Worm (Caenorhabditis elegans) whole organism, mixed stage, embryonic: ENCODE data around the gene clec-119.

Experiments used
- M03D4.4 ChIP-seq: sonication (generic microtip); optimal IDR thresholded peaks from 2 replicates; lab custom pipeline; 2017; ENCODE audit warnings: mild to moderate bottlenecking, missing genetic modification characterization, missing compliant biosample characterization
- bed-3 ChIP-seq: fragments of 200-800 bp; sonication (Bioruptor generic); optimal IDR thresholded peaks from 3 replicates; lab custom pipeline; 2018; ENCODE audit warnings: mild to moderate bottlenecking, missing genetic modification characterization, moderate library complexity, missing compliant biosample characterization
- blmp-1 ChIP-seq: fragments of 150-350 bp; optimal IDR thresholded peaks from 2 replicates; lab custom pipeline; 2014; ENCODE audit warnings: missing biosample characterization, missing genetic modification characterization
- ceh-43 ChIP-seq: fragments of 200-800 bp; sonication (Bioruptor generic); optimal IDR thresholded peaks from 2 replicates; lab custom pipeline; 2018; ENCODE audit warnings: mild to moderate bottlenecking, missing genetic modification characterization, moderate library complexity, missing compliant biosample characterization
- ceh-83 ChIP-seq: fragments of 200-800 bp; sonication (Bioruptor generic); optimal IDR thresholded peaks from 2 replicates; lab custom pipeline; 2018; ENCODE audit warnings: mild to moderate bottlenecking, missing genetic modification characterization, missing compliant biosample characterization
- ces-1 ChIP-seq: fragments of 150-350 bp; optimal IDR thresholded peaks from 2 replicates; lab custom pipeline; 2014; ENCODE audit warnings: missing biosample characterization, missing genetic modification reagents, missing genetic modification characterization
- cnd-1 ChIP-seq: fragments of 200-800 bp; sonication (Bioruptor generic); optimal IDR thresholded peaks from 2 replicates; lab custom pipeline; 2018; ENCODE audit warnings: mild to moderate bottlenecking, missing genetic modification characterization, missing compliant biosample characterization
- drap-1 ChIP-seq: fragments of 200-800 bp; sonication (Bioruptor generic); optimal IDR thresholded peaks from 3 replicates; lab custom pipeline; 2018; ENCODE audit warnings: mild to moderate bottlenecking, missing genetic modification characterization, missing compliant biosample characterization
- elt-1 ChIP-seq: sonication (generic microtip); optimal IDR thresholded peaks from 2 replicates; lab custom pipeline; 2017; ENCODE audit warnings: missing genetic modification characterization, mild to moderate bottlenecking, missing compliant biosample characterization, antibody characterized with exemption, moderate library complexity, borderline replicate concordance; ENCODE audit not compliant: insufficient read depth
- elt-3 ChIP-seq: fragments of 150-350 bp; optimal IDR thresholded peaks from 2 replicates; lab custom pipeline; 2014; ENCODE audit warnings: missing biosample characterization, missing genetic modification characterization
- flh-1 ChIP-seq: fragments of 200-800 bp; sonication (Bioruptor generic); optimal IDR thresholded peaks from 2 replicates; lab custom pipeline; 2018; ENCODE audit warnings: mild to moderate bottlenecking, missing genetic modification characterization, moderate library complexity, missing compliant biosample characterization
- ham-2 ChIP-seq: fragments of 200-800 bp; sonication (Bioruptor generic); optimal IDR thresholded peaks from 2 replicates; lab custom pipeline; 2018; ENCODE audit warnings: mild to moderate bottlenecking, missing genetic modification characterization, missing compliant biosample characterization
- hlh-1 ChIP-seq: fragments of 150-350 bp; optimal IDR thresholded peaks from 2 replicates; lab custom pipeline; 2014; ENCODE audit warnings: missing biosample characterization, missing genetic modification reagents, missing genetic modification characterization
- lin-13 ChIP-seq: fragments of 150-350 bp; optimal IDR thresholded peaks from 2 replicates; lab custom pipeline; 2014; ENCODE audit warnings: missing biosample characterization, missing genetic modification characterization
- lin-32 ChIP-seq: fragments of 200-800 bp; sonication (Bioruptor generic); optimal IDR thresholded peaks from 2 replicates; lab custom pipeline; 2018; ENCODE audit warnings: mild to moderate bottlenecking, missing genetic modification characterization, missing compliant biosample characterization
- lsy-2 ChIP-seq: fragments of 150-350 bp; optimal IDR thresholded peaks from 2 replicates; lab custom pipeline; 2014; ENCODE audit warnings: missing biosample characterization, missing genetic modification characterization
- mab-5 ChIP-seq: fragments of 150-350 bp; optimal IDR thresholded peaks from 2 replicates; lab custom pipeline; 2014; ENCODE audit warnings: missing biosample characterization, missing genetic modification characterization
- mep-1 ChIP-seq: fragments of 150-350 bp; optimal IDR thresholded peaks from 2 replicates; lab custom pipeline; 2017; ENCODE audit warnings: missing biosample characterization, missing genetic modification reagents, missing genetic modification characterization, inconsistent platforms
- mls-2 ChIP-seq: sonication (generic microtip); optimal IDR thresholded peaks from 2 replicates; lab custom pipeline; 2016; ENCODE audit warnings: mild to moderate bottlenecking, missing genetic modification characterization, moderate library complexity, missing compliant biosample characterization
- nhr-12 ChIP-seq: fragments of 150-350 bp; optimal IDR thresholded peaks from 2 replicates; lab custom pipeline; 2014; ENCODE audit warnings: missing biosample characterization, missing genetic modification characterization
- nhr-237 ChIP-seq: fragments of 150-350 bp; optimal IDR thresholded peaks from 2 replicates; lab custom pipeline; 2014; ENCODE audit warnings: missing biosample characterization, missing genetic modification characterization
- nhr-28 ChIP-seq: fragments of 150-350 bp; optimal IDR thresholded peaks from 2 replicates; lab custom pipeline; 2014; ENCODE audit warnings: missing biosample characterization, missing genetic modification characterization
- nhr-76 ChIP-seq: sonication (generic microtip); optimal IDR thresholded peaks from 2 replicates; lab custom pipeline; 2017; ENCODE audit warnings: missing biosample characterization, missing genetic modification characterization
- pha-4 ChIP-seq: fragments of 150-350 bp; optimal IDR thresholded peaks from 2 replicates; lab custom pipeline; 2018; ENCODE audit warnings: missing biosample characterization, missing genetic modification reagents, missing genetic modification characterization
- sem-2 ChIP-seq: fragments of 200-800 bp; sonication (Bioruptor generic); optimal IDR thresholded peaks from 2 replicates; lab custom pipeline; 2018; ENCODE audit warnings: mild to moderate bottlenecking, missing genetic modification characterization, missing compliant biosample characterization
- snpc-4 ChIP-seq: fragments of 150-350 bp; optimal IDR thresholded peaks from 2 replicates; lab custom pipeline; 2014; ENCODE audit warnings: missing biosample characterization, missing genetic modification characterization
- sptf-1 ChIP-seq: sonication (generic microtip); optimal IDR thresholded peaks from 2 replicates; lab custom pipeline; 2017; ENCODE audit warnings: mild to moderate bottlenecking, missing genetic modification characterization, moderate library complexity, missing compliant biosample characterization
- tbx-8 ChIP-seq: fragments of 200-800 bp; sonication (Bioruptor generic); optimal IDR thresholded peaks from 2 replicates; lab custom pipeline; 2018; ENCODE audit warnings: mild to moderate bottlenecking, missing genetic modification characterization, moderate library complexity, missing compliant biosample characterization
- unc-120 ChIP-seq: sonication (generic microtip); optimal IDR thresholded peaks from 2 replicates; lab custom pipeline; 2017; ENCODE audit warnings: missing genetic modification characterization, missing compliant biosample characterization; ENCODE audit not compliant: poor library complexity, severe bottlenecking
- unc-39 ChIP-seq: fragments of 150-350 bp; optimal IDR thresholded peaks from 2 replicates; lab custom pipeline; 2014; ENCODE audit warnings: missing biosample characterization, missing genetic modification characterization
- unc-62 ChIP-seq: fragments of 150-350 bp; optimal IDR thresholded peaks from 2 replicates; lab custom pipeline; 2014; ENCODE audit warnings: missing biosample characterization, missing genetic modification reagents, missing genetic modification characterization
- zip-8 ChIP-seq: fragments of 150-350 bp; optimal IDR thresholded peaks from 2 replicates; lab custom pipeline; 2014; ENCODE audit warnings: missing biosample characterization, missing genetic modification characterization
- ztf-11 ChIP-seq: fragments of 150-350 bp; optimal IDR thresholded peaks from 2 replicates; lab custom pipeline; 2014; ENCODE audit warnings: missing biosample characterization, missing genetic modification characterization

The clec-119 gene

DNA sequence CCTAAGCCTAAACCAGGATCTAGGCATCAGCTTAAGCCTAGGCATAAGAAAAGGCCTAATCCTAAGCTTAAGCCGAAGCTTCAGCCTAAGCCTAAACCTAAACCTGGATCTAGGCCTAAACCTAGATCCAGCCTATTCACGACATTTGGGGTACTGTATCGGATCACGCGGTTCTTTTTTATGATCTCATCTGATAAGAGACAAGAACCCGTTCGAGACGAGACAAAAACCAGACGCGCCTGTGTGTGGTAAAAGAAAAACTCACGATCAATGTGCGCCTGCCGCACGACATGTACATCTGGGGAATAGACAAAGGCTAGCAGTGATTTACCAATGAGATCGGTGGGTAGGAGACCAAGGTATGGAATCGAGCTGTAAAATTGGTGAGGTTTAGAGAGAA is 15.3 kb upstream of the clec-119 start:
- TF ChIP-seq hlh-1 (tag; lab: Kevin White, UChicago) (no peak), pha-4 (no peak), lin-32 (GFP tag; lab: Kevin White, UChicago) (no peak), unc-62 (no peak), snpc-4 (no peak), M03D4.4 (tag; lab: Kevin White, UChicago) (no peak), nhr-237 (tag; lab: Kevin White, UChicago) (no peak), lin-13 (tag; lab: Kevin White, UChicago) (no peak), ceh-43 (GFP tag; lab: Kevin White, UChicago) (no peak), nhr-12 (tag; lab: Kevin White, UChicago) (no peak), ceh-83 (GFP tag; lab: Kevin White, UChicago) (no peak), mep-1 (tag; lab: Kevin White, UChicago) (no peak), unc-120 (tag; lab: Kevin White, UChicago) (no peak), mab-5 (tag; lab: Kevin White, UChicago) (no peak), cnd-1 (tag; lab: Kevin White, UChicago) (no peak), sptf-1 (tag; lab: Kevin White, UChicago) (no peak), unc-39 (tag; lab: Kevin White, UChicago) (no peak)

DNA sequence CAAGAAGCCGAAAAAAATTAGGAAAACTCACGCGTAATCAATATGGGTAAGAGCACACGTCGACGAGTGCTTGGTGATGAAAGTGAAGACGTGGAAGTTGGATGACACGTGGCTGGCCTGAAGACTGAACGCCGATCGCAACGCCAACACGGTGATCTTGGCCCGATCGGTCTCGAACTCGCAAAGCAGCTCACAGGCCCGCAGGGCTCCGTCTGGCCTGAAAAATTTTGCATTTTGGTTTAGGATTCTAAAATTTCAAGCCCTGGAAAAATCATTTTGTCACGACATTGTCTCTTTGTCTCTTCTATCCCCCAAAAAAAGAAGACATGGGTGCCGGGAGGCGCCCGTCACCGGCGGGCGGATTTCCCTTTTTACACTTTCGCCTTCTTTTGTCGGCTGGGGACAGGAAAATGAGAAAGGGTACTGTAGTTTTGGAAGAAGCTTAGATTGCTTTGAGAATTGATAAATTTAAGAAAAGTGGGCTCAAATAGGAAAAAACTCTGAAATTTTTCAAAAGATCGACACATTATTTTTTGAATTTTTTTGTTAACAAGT is 14.5 kb upstream of the clec-119 start:
- TF ChIP-seq snpc-4, result no peak
- TF ChIP-seq nhr-28 (tag; lab: Kevin White, UChicago), result no peak
- TF ChIP-seq blmp-1 (tag; lab: Kevin White, UChicago), result peak; percentile 7
- TF ChIP-seq, all 35 proteins: peak for 1

ce11 chrII:1242475-1242874 is 13.3 kb upstream of the clec-119 start:
- TF ChIP-seq pha-4, result peak; percentile 20
- peak; percentile 26 for TF ChIP-seq ztf-11 (tag; lab: Kevin White, UChicago)
- peak; percentile 60 for TF ChIP-seq ces-1 (GFP tag; lab: Kevin White, UChicago)
- peak; percentile 32 for TF ChIP-seq ham-2
- TF ChIP-seq lin-32 (GFP tag; lab: Kevin White, UChicago), result no peak
- TF ChIP-seq lsy-2 (tag; lab: Kevin White, UChicago), result peak; percentile 21
- TF ChIP-seq cnd-1 (tag; lab: Kevin White, UChicago), result no peak
- TF ChIP-seq mep-1 (tag; lab: Kevin White, UChicago), result peak; percentile 39
- TF ChIP-seq mls-2 (tag; lab: Kevin White, UChicago), result peak; percentile 7
- peak; percentile 41 for TF ChIP-seq unc-62
- TF ChIP-seq hlh-1 (tag; lab: Kevin White, UChicago), result peak; percentile 31

ce11 chrII:1244420-1244959 is 11.2 kb upstream of the clec-119 start:
- TF ChIP-seq lin-32 (GFP tag; lab: Kevin White, UChicago) (no peak), sem-2 (GFP tag; lab: Kevin White, UChicago) (no peak), unc-62 (no peak), nhr-12 (tag; lab: Kevin White, UChicago) (no peak), ceh-83 (GFP tag; lab: Kevin White, UChicago) (no peak), ham-2 (no peak), blmp-1 (tag; lab: Kevin White, UChicago) (peak; percentile 26), sptf-1 (tag; lab: Kevin White, UChicago) (peak; percentile 20), elt-1 (tag; lab: Kevin White, UChicago) (peak; percentile 9), bed-3 (GFP tag; lab: Kevin White, UChicago) (no peak), ztf-11 (tag; lab: Kevin White, UChicago) (no peak), zip-8 (no peak)

ce11 chrII:1245783-1246182 is 10.0 kb upstream of the clec-119 start:
- TF ChIP-seq pha-4 (peak; percentile 7), ceh-43 (GFP tag; lab: Kevin White, UChicago) (no peak), cnd-1 (tag; lab: Kevin White, UChicago) (no peak)

ce11 chrII:1246855-1247259 is 8.9 kb upstream of the clec-119 start:
- peak; percentile 100 for TF ChIP-seq ham-2
- TF ChIP-seq hlh-1 (tag; lab: Kevin White, UChicago), result peak; percentile 62
- TF ChIP-seq lin-13 (tag; lab: Kevin White, UChicago), result peak; percentile 40
- TF ChIP-seq elt-3 (tag; lab: Kevin White, UChicago), result peak; percentile 37
- TF ChIP-seq elt-1 (tag; lab: Kevin White, UChicago), result peak; percentile 62
- peak; percentile 74 for TF ChIP-seq drap-1 (GFP tag; lab: Kevin White, UChicago)
- TF ChIP-seq ces-1 (GFP tag; lab: Kevin White, UChicago), result peak; percentile 55
- TF ChIP-seq nhr-12 (tag; lab: Kevin White, UChicago), result no peak
- no peak for TF ChIP-seq ceh-43 (GFP tag; lab: Kevin White, UChicago)
- no peak for TF ChIP-seq blmp-1 (tag; lab: Kevin White, UChicago)
- TF ChIP-seq pha-4, result peak; percentile 81
- TF ChIP-seq nhr-28 (tag; lab: Kevin White, UChicago), result no peak
- peak; percentile 83 for TF ChIP-seq unc-62
- TF ChIP-seq sem-2 (GFP tag; lab: Kevin White, UChicago), result no peak
- TF ChIP-seq sptf-1 (tag; lab: Kevin White, UChicago), result peak; percentile 83
- TF ChIP-seq tbx-8 (GFP tag; lab: Kevin White, UChicago), result no peak
- peak; percentile 36 for TF ChIP-seq lsy-2 (tag; lab: Kevin White, UChicago)
- peak; percentile 35 for TF ChIP-seq M03D4.4 (tag; lab: Kevin White, UChicago)
- peak; percentile 88 for TF ChIP-seq unc-120 (tag; lab: Kevin White, UChicago)
- TF ChIP-seq cnd-1 (tag; lab: Kevin White, UChicago), result peak; percentile 34
- TF ChIP-seq nhr-76 (tag; lab: Kevin White, UChicago), result no peak
- TF ChIP-seq bed-3 (GFP tag; lab: Kevin White, UChicago), result no peak
- TF ChIP-seq ztf-11 (tag; lab: Kevin White, UChicago), result peak; percentile 87
- TF ChIP-seq mep-1 (tag; lab: Kevin White, UChicago), result peak; percentile 62
- TF ChIP-seq nhr-237 (tag; lab: Kevin White, UChicago), result peak; percentile 79
- TF ChIP-seq mls-2 (tag; lab: Kevin White, UChicago), result peak; percentile 84
- TF ChIP-seq flh-1 (GFP tag; lab: Kevin White, UChicago), result no peak
